Fruit fly (Drosophila melanogaster): ENCODE measurements around the gene CG15894.

The CG15894 gene

DNA sequence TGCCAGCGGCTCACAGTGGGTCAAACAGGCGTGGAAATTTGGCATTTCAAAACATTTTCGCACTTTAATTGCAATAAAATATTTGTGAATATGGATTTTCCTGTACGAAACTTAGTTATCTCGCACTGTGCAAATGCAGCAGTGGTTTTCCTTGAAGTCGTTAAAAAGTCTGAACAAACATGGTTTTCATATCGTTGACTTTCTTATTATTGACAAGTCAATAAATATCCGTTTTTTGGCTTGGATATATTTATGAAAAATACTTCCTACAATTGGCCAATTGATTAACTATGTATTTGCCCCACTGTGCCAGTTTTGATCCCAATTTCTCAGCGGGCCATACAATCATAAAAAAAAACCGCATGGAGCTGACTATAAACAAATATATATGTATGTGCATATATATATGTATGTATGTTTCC lies 43.5 kb upstream of the CG15894 start (continued):
- no peak for TF ChIP-seq Vsx2 (GFP tag; optimal IDR thresholded peaks at IDR 0.05; ENCODE audit: partially characterized antibody)
- TF ChIP-seq Hnf4 (GFP tag; optimal IDR thresholded peaks at IDR 0.05), result peak; percentile 76
- peak; percentile 58 for TF ChIP-seq CG32264 (GFP tag; optimal IDR thresholded peaks at IDR 0.05)
- peak; percentile 92 for TF ChIP-seq br (GFP tag; optimal IDR thresholded peaks at IDR 0.05)
- peak; percentile 19 for TF ChIP-seq CG9705 (GFP tag; optimal IDR thresholded peaks at IDR 0.05)
- no peak for TF ChIP-seq jim (GFP tag; optimal IDR thresholded peaks at IDR 0.05)
- TF ChIP-seq fru (GFP tag; optimal IDR thresholded peaks at IDR 0.05), result peak; percentile 92

DNA sequence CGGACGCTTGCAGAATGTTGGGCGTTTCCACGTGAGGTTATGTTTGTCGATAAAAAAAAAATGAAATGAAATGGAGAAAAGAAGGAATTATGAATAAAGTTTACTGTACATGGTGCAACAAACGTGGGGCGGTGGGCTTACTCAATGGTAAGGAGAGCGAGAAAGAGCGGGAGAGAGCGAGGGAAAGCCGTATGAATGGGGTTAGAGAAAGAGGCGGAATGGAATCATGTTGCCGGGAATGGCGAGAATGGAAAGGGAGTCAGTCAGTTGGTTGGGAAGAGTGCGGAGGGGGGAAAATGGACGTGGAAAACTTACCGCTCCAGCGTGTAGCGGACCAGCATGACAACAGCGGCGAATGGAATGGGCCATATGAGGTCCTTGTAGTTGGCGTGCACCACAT lies 42.9 kb upstream of the CG15894 start:
- TF ChIP-seq rgr (GFP tag; optimal IDR thresholded peaks at IDR 0.05), result no peak
- no peak for TF ChIP-seq tai (GFP tag; optimal IDR thresholded peaks at IDR 0.05)
- no peak for TF ChIP-seq usp (GFP tag; optimal IDR thresholded peaks at IDR 0.05)
- no peak for TF ChIP-seq dmrt93B (GFP tag; optimal IDR thresholded peaks at IDR 0.05)

DNA sequence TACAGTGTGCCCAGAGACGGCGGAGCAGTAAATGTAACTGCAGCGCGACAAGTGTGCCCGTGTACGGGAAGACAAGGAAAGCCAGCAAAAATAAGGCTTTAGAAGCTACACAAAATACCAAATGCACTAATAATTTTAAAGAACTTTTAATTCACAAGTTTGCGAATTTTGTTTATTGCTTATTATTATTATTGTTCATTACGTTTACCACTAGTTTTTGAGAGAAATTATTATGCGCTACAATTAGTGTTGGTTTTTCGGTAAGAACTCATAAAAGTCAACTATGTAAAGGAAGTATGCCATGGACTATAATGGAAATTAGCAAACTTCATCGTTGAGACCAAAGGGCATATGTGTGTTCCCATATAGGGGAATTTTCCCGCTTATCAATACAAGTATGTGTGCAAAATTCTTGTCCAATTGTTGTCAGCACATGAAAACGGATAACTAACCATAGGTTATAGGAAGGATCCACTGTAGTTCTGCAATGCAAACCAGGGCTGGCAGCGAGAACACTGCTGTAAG lies 41.8 kb upstream of the CG15894 start, which contains the start of gene schlank:
Gene schlank (minus strand): TSS at position 42 of the 525 bp plus-strand sequence.
- TF ChIP-seq br (GFP tag; optimal IDR thresholded peaks at IDR 0.05) (peak; percentile 38), OdsH (GFP tag; optimal IDR thresholded peaks at IDR 0.05) (no peak), HLH106 (tag; optimal IDR thresholded peaks at IDR 0.05) (peak; percentile 65), Vsx2 (GFP tag; optimal IDR thresholded peaks at IDR 0.05; ENCODE audit: partially characterized antibody) (no peak), Rel (GFP tag; optimal IDR thresholded peaks at IDR 0.05) (no peak), Rel (tag; optimal IDR thresholded peaks at IDR 0.05) (no peak), Hr78 (GFP tag; optimal IDR thresholded peaks at IDR 0.05) (no peak), tai (GFP tag; optimal IDR thresholded peaks at IDR 0.05) (no peak), sv (GFP tag; optimal IDR thresholded peaks at IDR 0.05) (peak; percentile 43), CG9705 (GFP tag; optimal IDR thresholded peaks at IDR 0.05) (peak; percentile 18), N (GFP tag; optimal IDR thresholded peaks at IDR 0.05) (no peak), woc (GFP tag; optimal IDR thresholded peaks at IDR 0.05) (peak; percentile 76), CG32264 (GFP tag; optimal IDR thresholded peaks at IDR 0.05) (no peak), jim (GFP tag; optimal IDR thresholded peaks at IDR 0.05) (no peak), ey (GFP tag; optimal IDR thresholded peaks at IDR 0.05) (peak; percentile 54), Hr83 (GFP tag; optimal IDR thresholded peaks at IDR 0.05; ENCODE audit: poor library complexity, severe bottlenecking) (no peak), lola (GFP tag; optimal IDR thresholded peaks at IDR 0.05) (no peak), dsf (GFP tag; optimal IDR thresholded peaks at IDR 0.05; ENCODE audit: borderline replicate concordance) (no peak), dl (GFP tag; optimal IDR thresholded peaks at IDR 0.05; ENCODE audit: insufficient read depth in 1 of 2, partially characterized antibody in 2 of 2) (no peak), rgr (GFP tag; optimal IDR thresholded peaks at IDR 0.05) (peak; percentile 13), Dif (GFP tag; optimal IDR thresholded peaks at IDR 0.05; ENCODE audit: partially characterized antibody) (no peak), Dfd (GFP tag; optimal IDR thresholded peaks at IDR 0.05) (no peak), Mio (GFP tag; optimal IDR thresholded peaks at IDR 0.05) (no peak), fru (GFP tag; optimal IDR thresholded peaks at IDR 0.05) (peak; percentile 32), Myc (optimal IDR thresholded peaks at IDR 0.05) (no peak), pan (optimal IDR thresholded peaks at IDR 0.05) (no peak), h (GFP tag; optimal IDR thresholded peaks at IDR 0.05) (peak; percentile 35), Hnf4 (GFP tag; optimal IDR thresholded peaks at IDR 0.05) (peak; percentile 27), CrebA (GFP tag; optimal IDR thresholded peaks at IDR 0.05; ENCODE audit: borderline replicate concordance) (no peak), Abd-B (GFP tag; optimal IDR thresholded peaks at IDR 0.05) (no peak), brk (GFP tag; optimal IDR thresholded peaks at IDR 0.05) (no peak), psq (GFP tag; optimal IDR thresholded peaks at IDR 0.05) (no peak), dmrt93B (GFP tag; optimal IDR thresholded peaks at IDR 0.05) (no peak), GATAd (GFP tag; optimal IDR thresholded peaks at IDR 0.05) (no peak), Jra (GFP tag; optimal IDR thresholded peaks at IDR 0.05) (no peak), usp (GFP tag; optimal IDR thresholded peaks at IDR 0.05) (no peak), foxo (GFP tag; optimal IDR thresholded peaks at IDR 0.05) (peak in 1 of 2 experiments; percentile 60), Sp1 (GFP tag; optimal IDR thresholded peaks at IDR 0.05) (peak; percentile 36), sage (GFP tag; optimal IDR thresholded peaks at IDR 0.05) (no peak)

Measured in whole organism, wandering third instar larva.